Worm (Caenorhabditis elegans) whole organism, late embryonic: ENCODE measurements around the gene sra-8.

ENCODE experiments used
- C08G9.2 ChIP-seq: sonication (generic microtip); optimal IDR thresholded peaks from 2 replicates; lab custom pipeline; 2016; ENCODE audit warnings: mild to moderate bottlenecking, missing genetic modification characterization, moderate library complexity, missing compliant biosample characterization
- ama-1 ChIP-seq: fragments of 150-350 bp; optimal IDR thresholded peaks from 2 replicates; lab custom pipeline; 2014
- ceh-31 ChIP-seq: sonication (generic microtip); optimal IDR thresholded peaks from 2 replicates; lab custom pipeline; 2016; ENCODE audit warnings: missing genetic modification characterization, missing compliant biosample characterization
- elt-4 ChIP-seq: sonication (generic microtip); optimal IDR thresholded peaks from 2 replicates; lab custom pipeline; 2016; ENCODE audit warnings: missing genetic modification characterization, missing compliant biosample characterization
- hlh-15 ChIP-seq: sonication (generic microtip); optimal IDR thresholded peaks from 2 replicates; lab custom pipeline; 2016; ENCODE audit warnings: missing genetic modification characterization, missing compliant biosample characterization
- hlh-8 ChIP-seq: sonication (generic microtip); optimal IDR thresholded peaks from 2 replicates; lab custom pipeline; 2016; ENCODE audit warnings: missing genotype, missing genetic modification characterization, missing compliant biosample characterization
- madf-2 ChIP-seq: sonication (generic microtip); optimal IDR thresholded peaks from 2 replicates; lab custom pipeline; 2017; ENCODE audit warnings: missing genetic modification characterization, missing compliant biosample characterization
- pqm-1 ChIP-seq: sonication (generic microtip); optimal IDR thresholded peaks from 2 replicates; lab custom pipeline; 2016; ENCODE audit warnings: missing genetic modification characterization, missing compliant biosample characterization
- unc-55 ChIP-seq: sonication (generic microtip); optimal IDR thresholded peaks from 2 replicates; lab custom pipeline; 2017; ENCODE audit warnings: missing biosample characterization, missing genetic modification reagents, missing genetic modification characterization

DNA sequence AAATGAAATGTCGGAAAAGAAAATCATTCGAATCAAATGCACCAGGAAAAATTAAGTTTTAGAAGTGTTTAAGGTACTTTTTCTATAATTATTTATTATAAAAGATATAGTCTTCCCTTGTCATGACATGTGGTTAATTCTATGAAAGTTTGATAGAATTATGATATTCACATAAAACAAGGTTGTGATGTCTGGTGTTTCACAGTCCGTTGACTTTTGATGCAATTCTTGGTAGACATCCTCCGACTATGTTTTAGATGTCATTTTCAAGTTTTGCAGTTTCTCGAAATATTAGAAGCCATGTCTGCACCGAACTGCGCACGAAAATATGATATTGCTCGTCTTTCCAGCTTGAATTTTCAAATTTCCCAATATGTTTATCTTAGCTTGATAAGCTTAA, 6.9 kb downstream of the sra-8 start, which contains the start of gene sra-7:
- TF ChIP-seq hlh-15 (no peak), ceh-31 (tag; lab: Kevin White, UChicago) (no peak), madf-2 (tag; lab: Kevin White, UChicago) (no peak), unc-55 (no peak), C08G9.2 (tag; lab: Kevin White, UChicago) (no peak), pqm-1 (tag; lab: Kevin White, UChicago) (no peak), elt-4 (no peak), ama-1 (lab: Kevin White, UChicago) (no peak), hlh-8 (no peak)
